Fruit fly (Drosophila melanogaster): ENCODE measurements around the gene CG10853.

The CG10853 gene

dm6 chr3L:3935567-3936207 is 12.0 kb upstream of the CG10853 start, which contains the start of gene Eip63F-1 (continued):
- TF ChIP-seq CG10267 (tag; optimal IDR thresholded peaks at IDR 0.05) (peak; percentile 54), CG14860 (GFP tag; IDR thresholded peaks at IDR 0.05; ENCODE audit: partially characterized antibody) (no peak), CG1603 (tag; optimal IDR thresholded peaks at IDR 0.05) (peak; percentile 59), CG13894 (tag; optimal IDR thresholded peaks at IDR 0.05) (no peak), CG6683 (GFP tag; optimal IDR thresholded peaks at IDR 0.05) (no peak)

DNA sequence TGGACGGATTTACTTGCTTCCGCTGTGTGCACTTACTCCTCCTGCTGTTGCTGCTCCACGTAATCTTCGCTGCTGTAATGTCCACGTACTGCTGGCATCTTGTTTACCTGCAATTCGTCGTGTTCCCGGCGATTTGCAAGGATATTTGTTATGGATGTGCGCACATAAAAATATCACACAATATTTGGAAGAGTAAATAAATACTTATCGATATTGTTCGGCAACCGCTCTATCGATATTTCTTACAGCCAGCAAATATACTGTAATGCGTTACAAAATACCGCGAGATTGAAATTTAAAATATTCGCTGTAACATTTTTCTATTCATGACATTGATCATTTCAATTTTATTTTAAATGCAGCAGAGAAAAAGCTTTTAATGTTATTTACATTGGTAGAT is 9.9 kb upstream of the CG10853 start, which contains the start of gene CG10866:
Gene CG10866, minus strand, starts transcription at position 187 of the 400 bp plus-strand sequence.
- TF ChIP-seq CG16813 (GFP tag; IDR thresholded peaks at IDR 0.05; ENCODE audit: partially characterized antibody) = peak; percentile 84
- TF ChIP-seq sob (GFP tag; IDR thresholded peaks at IDR 0.05) = no peak
- TF ChIP-seq CG42726 (GFP tag; IDR thresholded peaks at IDR 0.05; ENCODE audit: partially characterized antibody) = peak; percentile 52; the same call in 1 of the 2 replicates
- TF ChIP-seq az2 (GFP tag; optimal IDR thresholded peaks at IDR 0.05) = no peak
- TF ChIP-seq MBD-R2 (GFP tag; IDR thresholded peaks at IDR 0.05) = peak; percentile 70
- peak; percentile 36 for TF ChIP-seq CG14710 (tag; optimal IDR thresholded peaks at IDR 0.05)
- TF ChIP-seq CG43689 (GFP tag; IDR thresholded peaks at IDR 0.05) = no peak
- no peak for TF ChIP-seq dati (GFP tag; IDR thresholded peaks at IDR 0.05)
- peak; percentile 93 for TF ChIP-seq Myb (GFP tag; optimal IDR thresholded peaks at IDR 0.05)
- TF ChIP-seq CG18011 (GFP tag; optimal IDR thresholded peaks at IDR 0.05) = no peak
- TF ChIP-seq BEAF-32 (GFP tag; optimal IDR thresholded peaks at IDR 0.05) = peak; percentile 83
- TF ChIP-seq CG2116 (GFP tag; optimal IDR thresholded peaks at IDR 0.05) = peak; percentile 65
- no peak for TF ChIP-seq insv (GFP tag; optimal IDR thresholded peaks at IDR 0.05)
- no peak for TF ChIP-seq gt (GFP tag; IDR thresholded peaks at IDR 0.05)
- peak; percentile 52; the same call in 2 of the 3 replicates for TF ChIP-seq CG7963 (GFP tag; IDR thresholded peaks at IDR 0.05; ENCODE audit: partially characterized antibody)
- TF ChIP-seq unc-4 (GFP tag; IDR thresholded peaks at IDR 0.05; ENCODE audit: partially characterized antibody) = peak; percentile 84
- peak; percentile 79 for TF ChIP-seq E2f2 (GFP tag; IDR thresholded peaks at IDR 0.05)
- TF ChIP-seq CG8388 (GFP tag; optimal IDR thresholded peaks at IDR 0.05) = no peak
- TF ChIP-seq CG3995 (GFP tag; optimal IDR thresholded peaks at IDR 0.05) = peak; percentile 95
- TF ChIP-seq ato (GFP tag; IDR thresholded peaks at IDR 0.05; ENCODE audit: partially characterized antibody) = peak; percentile 56
- peak; percentile 80 for TF ChIP-seq knrl (GFP tag; IDR thresholded peaks at IDR 0.05; ENCODE audit: partially characterized antibody)
- TF ChIP-seq bbx (GFP tag; IDR thresholded peaks at IDR 0.05; ENCODE audit: partially characterized antibody) = peak; percentile 85
- TF ChIP-seq Atf3 (GFP tag; optimal IDR thresholded peaks at IDR 0.05) = no peak
- no peak for TF ChIP-seq maf-S (GFP tag; optimal IDR thresholded peaks at IDR 0.05)
- no peak for TF ChIP-seq CG9437 (GFP tag; optimal IDR thresholded peaks at IDR 0.05)
- no peak for TF ChIP-seq klu (GFP tag; IDR thresholded peaks at IDR 0.05)
- peak; percentile 6 for TF ChIP-seq trem (tag; optimal IDR thresholded peaks at IDR 0.05)
- TF ChIP-seq CG17186 (GFP tag; optimal IDR thresholded peaks at IDR 0.05) = peak; percentile 44
- peak; percentile 42 for TF ChIP-seq MESR4 (GFP tag; optimal IDR thresholded peaks at IDR 0.05)
- TF ChIP-seq CG12104 (GFP tag; optimal IDR thresholded peaks at IDR 0.05) = no peak
- TF ChIP-seq CG10543 (GFP tag; optimal IDR thresholded peaks at IDR 0.05) = no peak
- TF ChIP-seq mld (GFP tag; IDR thresholded peaks at IDR 0.05; ENCODE audit: partially characterized antibody) = 0 out of 3 replicates have a peak, but pooled peaks have one; percentile 8
- no peak for TF ChIP-seq pan (optimal IDR thresholded peaks at IDR 0.05)
- TF ChIP-seq pan (GFP tag; optimal IDR thresholded peaks at IDR 0.05 in 1 of 2, IDR thresholded peaks at IDR 0.05 in 1 of 2) = no peak
- TF ChIP-seq CG12155 (GFP tag; optimal IDR thresholded peaks at IDR 0.05) = peak; percentile 23
- peak; percentile 25 for TF ChIP-seq CG4617 (GFP tag; optimal IDR thresholded peaks at IDR 0.05; ENCODE audit: borderline replicate concordance)
- TF ChIP-seq CG14860 (GFP tag; IDR thresholded peaks at IDR 0.05; ENCODE audit: partially characterized antibody) = peak; percentile 66; the same call in 2 of the 3 replicates
- TF ChIP-seq Dll (GFP tag; IDR thresholded peaks at IDR 0.05; ENCODE audit: partially characterized antibody) = peak; percentile 87; the same call in 3 of the 4 replicates
- TF ChIP-seq CG3838 (GFP tag; optimal IDR thresholded peaks at IDR 0.05) = no peak
- peak; percentile 82 for TF ChIP-seq zen2 (GFP tag; IDR thresholded peaks at IDR 0.05; ENCODE audit: partially characterized antibody)
- TF ChIP-seq her (GFP tag; optimal IDR thresholded peaks at IDR 0.05) = no peak
- no peak for TF ChIP-seq ATbp (GFP tag; optimal IDR thresholded peaks at IDR 0.05)
